Fruit fly (Drosophila melanogaster) whole organism, embryonic: ENCODE results near the gene HHEX.
A peak's percentile ranks its signal among the peaks of the same experiment; 100 is the strongest.

Experiments used
- CG2116 ChIP-seq: fragments of 200-800 bp; sonication (Bioruptor generic); optimal IDR thresholded peaks from 3 replicates; lab custom pipeline; 2018; ENCODE audit warnings: missing biosample characterization, mild to moderate bottlenecking, missing genetic modification characterization
- Nf-YC ChIP-seq: fragments of 200-800 bp; optimal IDR thresholded peaks from 3 replicates; lab custom pipeline; 2019; ENCODE audit warnings: missing biosample characterization, mild to moderate bottlenecking, missing genetic modification characterization, moderate library complexity
- Xrp1 ChIP-seq: fragments of 200-800 bp; sonication (Bioruptor generic); IDR thresholded peaks from 2 replicates; pipeline ENCODE4 v1.3.6; 2022; ENCODE audit warnings: missing biosample characterization, missing genetic modification characterization
- insv ChIP-seq, 2 experiments: fragments of 200-800 bp; sonication (Bioruptor generic); optimal IDR thresholded peaks; 3 replicates each; lab custom pipeline; 2016 to 2018; ENCODE audit warnings: missing biosample characterization in 2 of 2, missing genetic modification characterization in 2 of 2

DNA sequence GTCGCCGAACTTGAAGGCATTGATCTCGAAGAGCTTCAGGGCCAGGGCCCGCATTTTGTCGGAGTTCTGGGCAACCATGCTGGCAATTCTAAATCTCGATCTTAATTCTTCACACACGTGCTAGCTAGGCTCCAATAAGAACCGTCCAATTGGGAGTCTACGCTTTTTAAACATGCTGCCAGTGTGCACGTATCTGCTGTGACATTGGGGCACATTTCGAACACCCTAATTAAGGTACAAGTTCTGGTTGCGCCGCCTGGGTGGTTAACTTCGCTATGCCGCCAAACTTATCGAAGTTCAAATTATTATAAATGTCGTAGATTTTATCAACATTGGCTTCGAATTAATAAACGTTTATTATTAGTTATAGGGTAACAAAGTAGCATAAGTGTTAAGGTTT lies 7.6 kb downstream of the HHEX start, which contains the start of gene r-l:
- TF ChIP-seq insv (GFP tag; optimal IDR thresholded peaks at IDR 0.05; lab: Kevin White, UChicago) (peak; percentile 96 to 99), Nf-YC (peak; percentile 80), Xrp1 (GFP tag; lab: Robert Waterston, UW) (no peak), CG2116 (peak; percentile 73)
